Fruit fly (Drosophila melanogaster) whole organism, pupa: ENCODE measurements around the gene Cyp318a1.

ENCODE experiments used
- CG10348 ChIP-seq: fragments of 200-800 bp; sonication (Bioruptor generic); IDR thresholded peaks from 2 replicates; pipeline ENCODE4 v1.3.6; 2022; ENCODE audit warnings: missing biosample characterization, missing genetic modification characterization
- CG12605 ChIP-seq: fragments of 200-800 bp; sonication (Bioruptor generic); IDR thresholded peaks from 2 replicates; pipeline ENCODE4 v1.3.6; 2022; ENCODE audit warnings: missing biosample characterization, missing genetic modification characterization
- CG17806 ChIP-seq: fragments of 200-800 bp; sonication (Bioruptor generic); optimal IDR thresholded peaks from 2 replicates; lab custom pipeline; 2018; ENCODE audit warnings: missing biosample characterization, mild to moderate bottlenecking, missing genetic modification characterization, moderate library complexity
- EcR ChIP-seq: fragments of 200-800 bp; sonication (Bioruptor generic); optimal IDR thresholded peaks from 3 replicates; lab custom pipeline; 2019; ENCODE audit warnings: missing biosample characterization, missing genetic modification characterization, mild to moderate bottlenecking, moderate library complexity, missing genetic modification reagents
- Ets98B ChIP-seq: fragments of 200-800 bp; sonication (Bioruptor generic); IDR thresholded peaks from 2 replicates; pipeline ENCODE4 v1.3.6; 2022; ENCODE audit warnings: missing biosample characterization, missing genetic modification characterization
- fd96Ca ChIP-seq: fragments of 200-800 bp; sonication (Bioruptor generic); IDR thresholded peaks from 3 replicates; pipeline ENCODE4 v1.3.6; 2022; ENCODE audit warnings: missing biosample characterization, missing genetic modification characterization
- rn ChIP-seq: fragments of 200-800 bp; sonication (Bioruptor generic); IDR thresholded peaks from 2 replicates; pipeline ENCODE4 v1.3.6; 2022; ENCODE audit warnings: missing biosample characterization, missing genetic modification characterization

- TF ChIP-seq CG17806 (tag; lab: Kevin White, UChicago): no peak
- no peak for TF ChIP-seq Ets98B
- no peak for TF ChIP-seq EcR (GFP tag; lab: Kevin White, UChicago)
- TF ChIP-seq CG10348: no peak
- no peak for TF ChIP-seq fd96Ca (GFP tag; lab: Robert Waterston, UW)
- no peak for TF ChIP-seq rn (GFP tag; lab: Robert Waterston, UW)
- no peak for TF ChIP-seq CG12605 (GFP tag; lab: Robert Waterston, UW)
Observed at dm6 chrX:12031400-12031799, 1.0 kb upstream of the Cyp318a1 start, which contains the start of gene Cyp311a1.
